Worm (Caenorhabditis elegans): Measurements from ENCODE around the gene wsp-1.

DNA sequence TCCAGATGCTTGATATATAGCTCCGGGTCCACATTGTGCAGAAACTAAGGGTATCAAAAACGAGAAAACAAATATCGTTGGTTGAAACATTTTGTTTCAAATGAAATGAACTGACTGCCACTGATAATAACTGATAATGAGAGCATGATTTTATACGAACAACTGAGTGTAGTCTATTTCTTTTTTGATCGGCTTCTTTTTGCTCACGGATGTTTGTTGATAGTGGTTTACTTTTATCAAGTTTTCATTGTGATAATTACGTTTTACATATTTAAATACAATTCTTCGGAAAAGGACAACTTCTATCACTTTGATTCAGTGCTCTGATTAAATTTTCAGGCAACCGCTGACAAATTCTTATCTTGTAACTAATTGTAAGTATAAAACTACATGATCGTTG is 35.1 kb downstream of the wsp-1 start, which contains the start of gene clec-51:
- TF ChIP-seq zag-1 (tag; optimal IDR thresholded peaks at IDR 0.05) = no peak
- no peak for TF ChIP-seq nhr-12 (tag; optimal IDR thresholded peaks at IDR 0.05)
- TF ChIP-seq daf-12 (tag; optimal IDR thresholded peaks at IDR 0.05) = no peak
- TF ChIP-seq nhr-11 (tag; optimal IDR thresholded peaks at IDR 0.05) = no peak
- no peak for TF ChIP-seq tbx-2 (tag; optimal IDR thresholded peaks at IDR 0.05)
- TF ChIP-seq ztf-4 (tag; optimal IDR thresholded peaks at IDR 0.05) = no peak
- no peak for TF ChIP-seq egl-27 (tag; optimal IDR thresholded peaks at IDR 0.05)
- TF ChIP-seq hmg-11 (tag; optimal IDR thresholded peaks at IDR 0.05) = no peak
- no peak for TF ChIP-seq lin-39 (tag; optimal IDR thresholded peaks at IDR 0.05)
- no peak for TF ChIP-seq nhr-237 (tag; optimal IDR thresholded peaks at IDR 0.05)
- TF ChIP-seq unc-62 (GFP tag; optimal IDR thresholded peaks at IDR 0.05) = no peak
- no peak for TF ChIP-seq nhr-25 (tag; optimal IDR thresholded peaks at IDR 0.05)
- TF ChIP-seq lin-15B (tag; optimal IDR thresholded peaks at IDR 0.05) = no peak

All from whole organism, L3 larva.